Fruit fly (Drosophila melanogaster): ENCODE results near the gene CG14650.
A peak's percentile ranks its signal among the peaks of the same experiment; 100 is the strongest.

The CG14650 gene

DNA sequence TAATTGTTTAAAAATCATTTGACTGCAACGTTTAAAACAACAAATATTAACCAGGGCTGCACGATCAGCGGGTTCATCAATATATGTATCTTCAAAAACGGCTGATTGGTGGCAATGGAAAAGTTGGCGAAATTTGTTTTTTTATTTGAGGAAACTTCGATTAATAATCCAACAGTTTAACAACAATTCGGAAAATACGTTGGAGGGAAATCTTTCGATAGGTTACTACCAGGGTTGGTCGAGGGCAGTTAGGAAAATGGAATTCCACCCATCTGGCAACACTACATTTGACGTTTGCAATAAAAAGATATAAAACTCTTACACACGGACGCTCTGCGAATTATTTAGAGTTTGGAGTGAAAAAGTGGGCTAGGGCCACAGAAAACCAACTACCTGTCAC is at the start of gene CG14650, which contains the start of gene Lipt2:
Gene CG14650, plus strand, starts transcription at position 275 of the 400 bp plus-strand sequence.
Gene Lipt2, minus strand, starts transcription at position 217 of the 400 bp plus-strand sequence.
- TF ChIP-seq CG8478 (optimal IDR thresholded peaks at IDR 0.05) (no peak), CTCF (optimal IDR thresholded peaks at IDR 0.05) (peak; percentile 8 to 9)

dm6 chr3R:4387490-4387889 is 49.7 kb upstream of the CG14650 start, which contains the start of gene tub:
Gene tub (plus strand): TSS chr3R:4387742.
- TF ChIP-seq CTCF (optimal IDR thresholded peaks at IDR 0.05), result peak; percentile 62 to 65
- no peak for TF ChIP-seq CG8478 (optimal IDR thresholded peaks at IDR 0.05)

- TF ChIP-seq CG8478 (optimal IDR thresholded peaks at IDR 0.05) (no peak), CTCF (optimal IDR thresholded peaks at IDR 0.05) (no peak)
Measured at dm6 chr3R:4390133-4390532, 47.1 kb upstream of the CG14650 start, which contains the start of gene CG14646. Gene CG14646 (plus strand): TSS chr3R:4390366.

DNA sequence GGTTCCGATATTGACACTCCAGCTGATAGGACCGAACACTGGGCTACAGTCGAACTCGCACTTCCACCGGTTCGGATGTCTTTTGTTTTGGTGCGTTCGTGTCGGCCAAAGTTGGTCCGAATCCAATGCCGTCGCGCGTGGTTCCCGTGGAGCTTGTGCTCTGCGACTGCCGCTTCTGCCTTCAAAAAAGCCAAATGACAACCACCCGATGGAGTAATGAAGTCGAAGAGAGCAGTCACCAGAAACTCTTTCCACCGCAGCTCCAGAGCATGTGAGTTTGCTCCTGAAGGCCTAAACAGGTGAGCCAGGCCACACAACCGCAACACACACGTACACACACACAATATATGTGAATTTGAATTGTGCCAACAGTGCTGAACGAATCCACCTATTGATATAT is 43.1 kb upstream of the CG14650 start, which contains the start of gene CG34112:
Gene CG34112, minus strand, starts transcription at position 143 of the 400 bp plus-strand sequence.
- TF ChIP-seq CTCF (optimal IDR thresholded peaks at IDR 0.05), result no peak
- TF ChIP-seq CG8478 (optimal IDR thresholded peaks at IDR 0.05), result no peak

DNA sequence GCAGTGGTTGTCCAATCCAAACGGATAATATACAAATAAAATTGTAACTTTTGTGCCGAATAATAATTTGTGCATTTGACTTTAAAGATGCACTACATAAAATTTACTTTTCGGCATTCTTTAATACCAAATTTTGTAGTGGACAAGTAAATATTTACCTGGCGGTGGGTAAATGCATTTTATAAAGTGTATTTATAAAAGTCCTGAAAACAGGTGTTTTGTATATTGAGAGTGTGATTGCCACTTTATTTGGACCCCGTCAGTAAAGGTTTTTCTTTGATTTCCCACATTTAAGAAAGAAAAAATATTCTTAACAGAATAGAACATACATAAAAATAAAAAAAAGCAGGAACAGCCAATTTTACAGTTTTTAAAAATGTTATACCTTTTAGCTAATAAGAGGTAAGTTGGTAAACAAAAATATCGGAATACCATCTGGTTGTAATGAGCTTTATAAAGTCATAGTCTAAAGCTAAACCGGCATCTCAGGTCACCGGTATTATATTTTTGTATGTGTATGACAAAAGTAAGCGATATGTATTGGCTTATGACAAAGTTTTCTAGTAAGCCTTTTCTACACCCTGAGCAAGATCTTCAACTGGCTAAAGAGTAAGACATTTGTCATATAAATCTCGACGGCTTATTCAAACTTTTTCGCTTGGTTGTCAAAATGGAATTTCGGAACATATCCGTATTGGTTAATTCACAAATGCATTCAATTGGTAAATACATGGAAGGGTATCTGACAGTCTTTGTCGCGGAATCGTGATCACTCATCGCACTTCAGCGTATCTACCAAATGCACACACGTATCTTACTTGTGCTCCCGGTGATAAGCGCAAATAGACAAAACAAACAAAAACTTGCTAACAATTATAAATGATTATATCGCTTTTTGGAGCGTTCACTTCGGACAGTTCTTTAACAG is 42.3 kb upstream of the CG14650 start:
- TF ChIP-seq CG8478 (optimal IDR thresholded peaks at IDR 0.05), result no peak
- TF ChIP-seq CTCF (optimal IDR thresholded peaks at IDR 0.05), result no peak

dm6 chr3R:4397403-4398079 is 39.6 kb upstream of the CG14650 start, which contains the start of gene CG9855:
Gene CG9855 (minus strand): TSS chr3R:4397875.
- TF ChIP-seq CTCF (optimal IDR thresholded peaks at IDR 0.05) (peak; percentile 79 to 83), CG8478 (optimal IDR thresholded peaks at IDR 0.05) (no peak)

DNA sequence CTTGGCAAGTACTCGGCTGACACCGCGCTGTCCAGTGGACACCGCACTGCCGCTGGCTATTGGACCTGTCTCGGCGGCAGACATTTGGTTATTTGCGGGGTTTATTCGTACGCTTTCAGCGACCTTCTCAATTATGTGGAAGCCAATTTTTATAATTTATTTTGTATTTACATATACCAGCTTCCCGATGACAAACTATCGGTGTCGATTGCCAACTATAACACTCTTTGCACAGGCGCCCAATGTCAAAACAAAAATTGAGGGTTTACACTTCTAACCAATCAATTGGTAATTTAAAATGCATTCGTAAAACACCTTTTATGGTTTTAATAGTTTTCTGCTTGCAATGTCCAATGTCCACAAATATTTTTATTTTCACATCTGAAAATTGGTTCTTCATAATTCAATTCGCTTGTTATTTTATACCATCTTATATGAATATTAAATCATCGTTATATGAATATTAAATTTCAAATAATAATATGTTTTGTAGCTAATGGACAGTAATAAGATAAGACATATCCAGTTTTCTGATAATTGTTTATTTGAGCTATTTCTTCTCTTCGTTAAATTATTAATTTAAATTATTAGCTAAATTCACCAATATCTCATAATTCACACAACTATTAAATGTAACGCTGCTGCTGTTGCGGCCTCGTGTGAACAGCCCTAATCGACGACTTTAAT is 37.2 kb upstream of the CG14650 start:
- TF ChIP-seq CG8478 (optimal IDR thresholded peaks at IDR 0.05) (no peak), CTCF (optimal IDR thresholded peaks at IDR 0.05) (no peak)

- TF ChIP-seq CG8478 (optimal IDR thresholded peaks at IDR 0.05) (no peak), CTCF (optimal IDR thresholded peaks at IDR 0.05) (no peak)
Measured at dm6 chr3R:4400497-4400833, 36.7 kb upstream of the CG14650 start, which contains the start of gene CG14647. Gene CG14647 (plus strand): TSS chr3R:4400510.

DNA sequence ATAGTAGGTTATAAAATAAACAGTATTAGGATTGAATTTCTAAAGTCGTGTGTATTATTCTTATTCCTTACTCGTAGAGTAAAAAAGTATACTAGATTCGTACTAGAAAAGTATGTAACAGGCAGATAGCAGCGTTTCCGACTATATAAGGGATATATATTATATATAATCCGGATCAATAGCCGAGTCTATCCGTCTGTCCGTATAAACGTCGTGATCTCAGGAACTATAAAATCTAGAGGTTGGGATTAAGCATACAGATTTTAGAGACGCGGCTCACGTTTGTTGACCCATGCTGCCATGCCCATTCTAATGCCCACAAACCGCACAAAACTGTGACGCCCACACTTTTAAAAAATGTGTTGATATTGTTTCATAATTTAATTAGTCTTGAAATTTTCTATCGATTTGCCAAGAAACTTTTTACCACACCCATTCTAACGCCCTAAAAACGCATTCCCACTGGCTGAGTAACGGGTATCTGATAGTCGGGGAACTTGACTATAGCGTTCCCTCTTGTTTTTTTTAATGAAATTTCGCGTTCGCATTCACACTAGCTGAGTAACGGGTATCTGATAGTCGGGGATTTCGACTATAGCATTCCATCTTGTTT is 35.1 kb upstream of the CG14650 start, which contains the start of gene CG9853:
Gene CG9853, minus strand, starts transcription at position 51 of the 613 bp plus-strand sequence.
- TF ChIP-seq CTCF (optimal IDR thresholded peaks at IDR 0.05) (no peak), CG8478 (optimal IDR thresholded peaks at IDR 0.05) (no peak)

DNA sequence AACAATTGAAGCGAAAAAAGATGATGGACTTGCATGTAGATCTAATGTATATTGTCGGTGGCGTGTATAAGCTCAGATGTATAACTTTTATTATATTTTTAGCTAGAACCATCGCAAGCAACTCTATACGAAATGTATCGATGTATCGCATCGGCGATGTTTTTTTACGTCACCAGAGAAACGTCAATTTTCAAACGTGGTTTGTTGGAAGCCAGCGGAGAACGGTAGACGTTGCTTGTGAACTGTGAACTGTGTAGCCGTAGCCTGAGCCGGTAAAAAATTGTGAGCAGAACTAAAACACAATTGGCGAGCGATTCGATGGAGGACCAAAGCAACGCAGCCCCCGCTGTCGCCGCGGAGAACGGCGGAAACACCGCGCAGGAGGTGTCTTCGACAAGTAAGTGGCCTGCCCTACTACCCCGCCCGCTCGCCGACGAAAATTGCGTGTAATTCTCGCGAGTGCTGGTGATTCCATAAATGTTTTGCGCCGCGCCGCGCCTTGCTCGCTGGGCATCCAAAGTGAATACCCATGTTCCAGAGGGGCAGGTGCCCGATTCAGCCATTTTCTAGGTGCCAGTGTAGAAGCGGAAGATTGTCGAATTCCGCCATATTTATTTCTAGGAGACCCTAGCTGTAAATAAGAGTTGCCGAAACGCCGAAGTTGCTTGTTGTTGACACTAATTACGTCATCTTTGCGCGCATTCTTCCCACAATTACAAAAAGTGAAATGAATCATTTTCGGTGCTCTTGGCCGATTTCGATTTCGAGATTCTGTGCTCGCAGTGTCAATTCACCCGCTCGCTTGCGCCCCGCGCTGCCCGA is 34.1 kb upstream of the CG14650 start, which contains the start of gene lost:
Gene lost, plus strand, starts transcription at position 193 of the 822 bp plus-strand sequence.
- TF ChIP-seq CG8478 (optimal IDR thresholded peaks at IDR 0.05), result no peak
- no peak for TF ChIP-seq CTCF (optimal IDR thresholded peaks at IDR 0.05)

dm6 chr3R:4403706-4404392 is 33.3 kb upstream of the CG14650 start:
- no peak for TF ChIP-seq CTCF (optimal IDR thresholded peaks at IDR 0.05)
- no peak for TF ChIP-seq CG8478 (optimal IDR thresholded peaks at IDR 0.05)

- TF ChIP-seq CG8478 (optimal IDR thresholded peaks at IDR 0.05) (no peak), CTCF (optimal IDR thresholded peaks at IDR 0.05) (no peak)
Measured at dm6 chr3R:4407325-4407724, 29.9 kb upstream of the CG14650 start.

dm6 chr3R:4416138-4416537 is 21.0 kb upstream of the CG14650 start, which contains the start of gene CG31528:
Gene CG31528 (plus strand): TSS chr3R:4416438.
- TF ChIP-seq CG8478 (optimal IDR thresholded peaks at IDR 0.05) (no peak), CTCF (optimal IDR thresholded peaks at IDR 0.05) (no peak)

Measured in S2 (cell line).